Worm (Caenorhabditis elegans): Measurements from ENCODE around the gene rsp-5.

- TF ChIP-seq hmg-4 (GFP tag; optimal IDR thresholded peaks at IDR 0.05) (no peak), tra-4 (tag; optimal IDR thresholded peaks at IDR 0.05) (no peak), pes-1 (GFP tag; IDR thresholded peaks at IDR 0.05) (no peak), B0310.2 (tag; optimal IDR thresholded peaks at IDR 0.05) (no peak), ets-7 (tag; optimal IDR thresholded peaks at IDR 0.05) (no peak), scrt-1 (GFP tag; IDR thresholded peaks at IDR 0.05) (no peak), ceh-36 (tag; optimal IDR thresholded peaks at IDR 0.05) (no peak)
Observed at ce11 chrII:6489711-6490184, at the start of gene rsp-5, which contains the start of gene snr-3.

All from whole organism, early embryonic.